Fruit fly (Drosophila melanogaster): ENCODE data around the gene CG14265.

dm6 chrX:3255569-3256309 is 19.3 kb upstream of the CG14265 start:
- TF ChIP-seq usp (GFP tag; optimal IDR thresholded peaks at IDR 0.05) (no peak), pan (optimal IDR thresholded peaks at IDR 0.05) (no peak)
